Fruit fly (Drosophila melanogaster): ENCODE data around the gene Blimp-1.

dm6 chr3L:5658368-5658767 lies 27.6 kb downstream of the Blimp-1 start:
- TF ChIP-seq CG8478 (optimal IDR thresholded peaks at IDR 0.05) (no peak), CTCF (optimal IDR thresholded peaks at IDR 0.05) (no peak)
